Worm (Caenorhabditis elegans) whole organism, L2 larva: Measurements from ENCODE around the gene C33D3.5.

ENCODE experiments used
- C34F6.9 ChIP-seq: fragments of 150-350 bp; optimal IDR thresholded peaks from 2 replicates; lab custom pipeline; 2014; ENCODE audit warnings: missing biosample characterization, missing genetic modification characterization
- F13H6.1 ChIP-seq: sonication (generic microtip); optimal IDR thresholded peaks from 2 replicates; lab custom pipeline; 2016; ENCODE audit warnings: missing genetic modification characterization, missing compliant biosample characterization
- R02D3.7 ChIP-seq: fragments of 150-350 bp; optimal IDR thresholded peaks from 2 replicates; lab custom pipeline; 2014; ENCODE audit warnings: missing biosample characterization, missing genetic modification characterization
- Y55F3AM.14 ChIP-seq: fragments of 200-800 bp; sonication (Bioruptor generic); optimal IDR thresholded peaks from 2 replicates; lab custom pipeline; 2018; ENCODE audit warnings: mild to moderate bottlenecking, missing genetic modification characterization, missing compliant biosample characterization
- ZK546.5 ChIP-seq: sonication (generic microtip); optimal IDR thresholded peaks from 2 replicates; lab custom pipeline; 2017; ENCODE audit warnings: missing biosample characterization, missing genetic modification characterization
- aly-2 ChIP-seq: fragments of 150-350 bp; optimal IDR thresholded peaks from 2 replicates; lab custom pipeline; 2014; ENCODE audit warnings: missing biosample characterization, missing genetic modification characterization
- ama-1 ChIP-seq: fragments of 150-350 bp; optimal IDR thresholded peaks from 2 replicates; lab custom pipeline; 2018; ENCODE audit warnings: inconsistent platforms
- ceh-16 ChIP-seq: fragments of 150-350 bp; optimal IDR thresholded peaks from 2 replicates; lab custom pipeline; 2014; ENCODE audit warnings: missing biosample characterization, missing genetic modification characterization
- ceh-82 ChIP-seq: fragments of 150-350 bp; optimal IDR thresholded peaks from 2 replicates; lab custom pipeline; 2014; ENCODE audit warnings: missing biosample characterization, missing genetic modification characterization
- dmd-4 ChIP-seq: sonication (generic microtip); optimal IDR thresholded peaks from 2 replicates; lab custom pipeline; 2017; ENCODE audit warnings: missing biosample characterization, missing genetic modification characterization
- elt-1 ChIP-seq: fragments of 150-350 bp; optimal IDR thresholded peaks from 2 replicates; lab custom pipeline; 2014; ENCODE audit warnings: missing biosample characterization, missing genetic modification characterization
- elt-3 ChIP-seq: sonication (generic microtip); optimal IDR thresholded peaks from 2 replicates; lab custom pipeline; 2017; ENCODE audit warnings: missing biosample characterization, missing genetic modification characterization
- fos-1 ChIP-seq: fragments of 150-350 bp; optimal IDR thresholded peaks from 2 replicates; lab custom pipeline; 2014; ENCODE audit warnings: missing biosample characterization, missing genetic modification characterization
- gmeb-1 ChIP-seq: fragments of 150-350 bp; optimal IDR thresholded peaks from 2 replicates; lab custom pipeline; 2014; ENCODE audit warnings: missing biosample characterization, missing genetic modification characterization
- lin-13 ChIP-seq: fragments of 150-350 bp; optimal IDR thresholded peaks from 2 replicates; lab custom pipeline; 2014; ENCODE audit warnings: missing biosample characterization, missing genetic modification reagents, missing genetic modification characterization
- lin-39 ChIP-seq: fragments of 150-350 bp; optimal IDR thresholded peaks from 2 replicates; lab custom pipeline; 2014; ENCODE audit warnings: missing biosample characterization, missing genetic modification reagents, missing genetic modification characterization
- lsy-2 ChIP-seq, 2 experiments: fragments of 150-350 bp in 1 of 2; sonication (generic microtip) in 1 of 2; optimal IDR thresholded peaks; 2 replicates each; lab custom pipeline; 2014 to 2017; ENCODE audit warnings: missing biosample characterization in 2 of 2, missing genetic modification characterization in 2 of 2
- mab-5 ChIP-seq: fragments of 150-350 bp; optimal IDR thresholded peaks from 2 replicates; lab custom pipeline; 2014; ENCODE audit warnings: missing biosample characterization, missing genetic modification characterization
- mbf-1 ChIP-seq: sonication (generic microtip); optimal IDR thresholded peaks from 2 replicates; lab custom pipeline; 2017; ENCODE audit warnings: missing biosample characterization, missing genetic modification characterization
- mdl-1 ChIP-seq, 2 experiments: fragments of 150-350 bp in 1 of 2; sonication (generic microtip) in 1 of 2; optimal IDR thresholded peaks; 2 replicates each; lab custom pipeline; 2017; ENCODE audit warnings: missing biosample characterization in 2 of 2, missing genetic modification characterization in 2 of 2
- nhr-10 ChIP-seq: sonication (generic microtip); optimal IDR thresholded peaks from 2 replicates; lab custom pipeline; 2017; ENCODE audit warnings: missing biosample characterization, missing genetic modification characterization
- nhr-11 ChIP-seq: fragments of 150-350 bp; optimal IDR thresholded peaks from 2 replicates; lab custom pipeline; 2014; ENCODE audit warnings: missing biosample characterization, missing genetic modification characterization
- nhr-12 ChIP-seq: fragments of 150-350 bp; optimal IDR thresholded peaks from 2 replicates; lab custom pipeline; 2014; ENCODE audit warnings: missing biosample characterization, missing genetic modification characterization
- nhr-23 ChIP-seq: fragments of 150-350 bp; optimal IDR thresholded peaks from 2 replicates; lab custom pipeline; 2014; ENCODE audit warnings: missing biosample characterization, missing genetic modification reagents, missing genetic modification characterization
- nhr-237 ChIP-seq: fragments of 150-350 bp; optimal IDR thresholded peaks from 2 replicates; lab custom pipeline; 2014; ENCODE audit warnings: missing biosample characterization, missing genetic modification characterization
- nhr-6 ChIP-seq: fragments of 150-350 bp; optimal IDR thresholded peaks from 2 replicates; lab custom pipeline; 2014; ENCODE audit warnings: missing biosample characterization, missing genetic modification characterization
- sem-4 ChIP-seq: fragments of 150-350 bp; optimal IDR thresholded peaks from 2 replicates; lab custom pipeline; 2014; ENCODE audit warnings: missing biosample characterization, missing genetic modification reagents, missing genetic modification characterization
- skn-1 ChIP-seq: sonication (generic microtip); optimal IDR thresholded peaks from 2 replicates; lab custom pipeline; 2017; ENCODE audit warnings: missing biosample characterization, missing genetic modification characterization
- sma-3 ChIP-seq: sonication (generic microtip); optimal IDR thresholded peaks from 2 replicates; lab custom pipeline; 2016; ENCODE audit warnings: missing genetic modification reagents, missing genetic modification characterization, missing compliant biosample characterization
- sma-9 ChIP-seq, 2 experiments: fragments of 150-350 bp in 1 of 2; sonication (generic microtip) in 1 of 2; optimal IDR thresholded peaks; 2 replicates each; lab custom pipeline; 2014 to 2016; ENCODE audit warnings: missing genetic modification characterization in 2 of 2, mild to moderate bottlenecking in 1 of 2, missing biosample characterization in 1 of 2, missing compliant biosample characterization in 1 of 2, missing genetic modification reagents in 1 of 2, moderate library complexity in 1 of 2
- snpc-4 ChIP-seq: fragments of 150-350 bp; optimal IDR thresholded peaks from 2 replicates; lab custom pipeline; 2014; ENCODE audit warnings: missing biosample characterization, missing genetic modification characterization
- unc-39 ChIP-seq: fragments of 150-350 bp; optimal IDR thresholded peaks from 2 replicates; lab custom pipeline; 2014; ENCODE audit warnings: missing biosample characterization, missing genetic modification characterization
- unc-55 ChIP-seq: fragments of 150-350 bp; sonication (generic microtip); optimal IDR thresholded peaks from 3 replicates; lab custom pipeline; 2014; ENCODE audit warnings: missing biosample characterization, missing genetic modification reagents, missing genetic modification characterization
- zag-1 ChIP-seq: fragments of 150-350 bp; optimal IDR thresholded peaks from 2 replicates; lab custom pipeline; 2014; ENCODE audit warnings: missing biosample characterization, missing genetic modification characterization

Gene C33D3.5

ce11 chrX:10491044-10491443 is at the start of gene C33D3.5:
C33D3.5 (plus strand) TSS chrX:10491344.
- TF ChIP-seq F13H6.1 (tag; lab: Kevin White, UChicago) (no peak), aly-2 (no peak), R02D3.7 (tag; lab: Kevin White, UChicago) (no peak), fos-1 (no peak), sem-4 (tag; lab: Kevin White, UChicago) (no peak), Y55F3AM.14 (GFP tag; lab: Kevin White, UChicago) (no peak), mab-5 (tag; lab: Kevin White, UChicago) (no peak), mdl-1 (tag; optimal IDR thresholded peaks at IDR 0.05; lab: Kevin White, UChicago) (no peak)

- TF ChIP-seq Y55F3AM.14 (GFP tag; lab: Kevin White, UChicago) (no peak), gmeb-1 (tag; lab: Kevin White, UChicago) (no peak), zag-1 (tag; lab: Kevin White, UChicago) (no peak), lsy-2 (tag; optimal IDR thresholded peaks at IDR 0.05; lab: Kevin White, UChicago) (no peak), elt-3 (tag; lab: Kevin White, UChicago) (no peak), sma-3 (GFP tag; lab: Kevin White, UChicago) (no peak), mab-5 (tag; lab: Kevin White, UChicago) (no peak), elt-1 (no peak), unc-39 (tag; lab: Kevin White, UChicago) (no peak), nhr-237 (no peak), nhr-10 (no peak)
These were observed 47.3 kb upstream of the C33D3.5 start, which contains the start of gene C39B10.3 for ce11 chrX:10443836-10444235. C39B10.3 (plus strand) TSS chrX:10444136.

- TF ChIP-seq elt-3 (tag; lab: Kevin White, UChicago) (no peak), nhr-6 (tag; lab: Kevin White, UChicago) (no peak), sma-3 (GFP tag; lab: Kevin White, UChicago) (no peak), mdl-1 (tag; optimal IDR thresholded peaks at IDR 0.05; lab: Kevin White, UChicago) (no peak), ama-1 (no peak), snpc-4 (tag; lab: Kevin White, UChicago) (no peak), ceh-82 (tag; lab: Kevin White, UChicago) (no peak), ceh-16 (tag; lab: Kevin White, UChicago) (no peak), skn-1 (tag; lab: Kevin White, UChicago) (no peak), sma-9 (GFP tag; optimal IDR thresholded peaks at IDR 0.05; lab: Kevin White, UChicago) (no peak), sma-9 (tag; optimal IDR thresholded peaks at IDR 0.05; lab: Kevin White, UChicago) (no peak), R02D3.7 (tag; lab: Kevin White, UChicago) (no peak), mbf-1 (tag; lab: Kevin White, UChicago) (no peak), Y55F3AM.14 (GFP tag; lab: Kevin White, UChicago) (no peak), nhr-23 (no peak), dmd-4 (no peak), gmeb-1 (tag; lab: Kevin White, UChicago) (no peak), sem-4 (tag; lab: Kevin White, UChicago) (no peak), nhr-11 (tag; lab: Kevin White, UChicago) (no peak), lin-39 (no peak)
These were observed 46.4 kb upstream of the C33D3.5 start, which contains the start of gene C39B10.4 for ce11 chrX:10444705-10445104. C39B10.4 (plus strand) TSS chrX:10445005.

ce11 chrX:10446982-10447381 is 44.2 kb upstream of the C33D3.5 start, which contains the start of gene C39B10.5:
C39B10.5 (plus strand) TSS chrX:10447343.
- TF ChIP-seq lin-13 (GFP tag; lab: Kevin White, UChicago) (no peak), C34F6.9 (peak; percentile 10), snpc-4 (tag; lab: Kevin White, UChicago) (no peak), nhr-12 (tag; lab: Kevin White, UChicago) (no peak), mbf-1 (tag; lab: Kevin White, UChicago) (no peak), nhr-11 (tag; lab: Kevin White, UChicago) (no peak), gmeb-1 (tag; lab: Kevin White, UChicago) (no peak), ama-1 (no peak), lsy-2 (tag; optimal IDR thresholded peaks at IDR 0.05; lab: Kevin White, UChicago) (peak in 1 of 2 experiments; percentile 63), unc-55 (GFP tag; lab: Kevin White, UChicago) (no peak), nhr-237 (no peak)

- TF ChIP-seq mbf-1 (tag; lab: Kevin White, UChicago) (no peak), ZK546.5 (tag; lab: Kevin White, UChicago) (no peak), snpc-4 (tag; lab: Kevin White, UChicago) (no peak), elt-3 (tag; lab: Kevin White, UChicago) (no peak), ama-1 (no peak), nhr-6 (tag; lab: Kevin White, UChicago) (no peak), nhr-12 (tag; lab: Kevin White, UChicago) (no peak)
These were observed 37.2 kb upstream of the C33D3.5 start, which contains the start of gene lgc-41 for ce11 chrX:10453960-10454359. lgc-41 (plus strand) TSS chrX:10454260.
